Worm (Caenorhabditis elegans): ENCODE data around the gene mth-1.

Gene mth-1

ce11 chrII:4237701-4238214 lies 34.2 kb upstream of the mth-1 start, which contains the start of the genes fbxc-44 and C16A11.2 (continued):
- TF ChIP-seq C34B4.2 (tag; optimal IDR thresholded peaks at IDR 0.05): no peak

DNA sequence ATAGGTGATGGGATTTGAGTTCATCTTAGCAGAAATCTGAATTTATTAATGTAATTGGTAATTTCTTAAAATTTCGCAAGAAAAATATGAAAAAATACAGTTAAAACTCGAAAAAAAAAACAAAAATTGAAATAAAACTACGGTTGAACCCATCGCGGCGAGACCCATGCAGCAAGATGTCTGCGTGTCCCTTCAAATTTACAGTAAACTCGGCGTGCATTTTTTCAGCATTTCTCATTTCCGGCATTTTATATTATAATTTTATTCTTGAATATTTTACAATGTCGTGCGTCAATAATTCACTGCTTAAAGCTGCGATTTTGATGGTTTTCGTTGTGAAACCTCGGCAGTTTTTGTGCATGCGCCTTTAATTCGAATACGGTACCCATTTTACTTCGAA lies 32.4 kb upstream of the mth-1 start, which contains the start of gene fbxc-43:
fbxc-43 (minus strand) TSS at position 38 of the 400 bp plus-strand sequence.
- TF ChIP-seq nhr-11 (tag; optimal IDR thresholded peaks at IDR 0.05) (no peak), nhr-90 (tag; optimal IDR thresholded peaks at IDR 0.05; ENCODE audit: poor library complexity) (no peak), nhr-28 (tag; optimal IDR thresholded peaks at IDR 0.05) (no peak), fkh-8 (tag; optimal IDR thresholded peaks at IDR 0.05) (no peak)

- TF ChIP-seq alr-1 (tag; optimal IDR thresholded peaks at IDR 0.05; ENCODE audit: borderline replicate concordance) (no peak), sptf-1 (tag; optimal IDR thresholded peaks at IDR 0.05) (no peak), hlh-17 (GFP tag; optimal IDR thresholded peaks at IDR 0.05; ENCODE audit: borderline replicate concordance) (no peak), unc-98 (GFP tag; IDR thresholded peaks at IDR 0.05) (no peak), zip-4 (GFP tag; optimal IDR thresholded peaks at IDR 0.05) (no peak), egl-13 (tag; optimal IDR thresholded peaks at IDR 0.05) (no peak), dpl-1 (GFP tag; optimal IDR thresholded peaks at IDR 0.05) (no peak), ceh-82 (tag; optimal IDR thresholded peaks at IDR 0.05) (no peak), snpc-4 (tag; optimal IDR thresholded peaks at IDR 0.05) (no peak), mep-1 (tag; optimal IDR thresholded peaks at IDR 0.05) (no peak), unc-62 (GFP tag; optimal IDR thresholded peaks at IDR 0.05) (no peak), nhr-11 (tag; optimal IDR thresholded peaks at IDR 0.05) (no peak), elt-3 (tag; optimal IDR thresholded peaks at IDR 0.05) (no peak), sup-37 (GFP tag; optimal IDR thresholded peaks at IDR 0.05) (no peak), mef-2 (tag; optimal IDR thresholded peaks at IDR 0.05) (no peak), pag-3 (tag; optimal IDR thresholded peaks at IDR 0.05; ENCODE audit: borderline replicate concordance, insufficient read depth) (no peak)
Observed at ce11 chrII:4230816-4231435, 27.3 kb upstream of the mth-1 start, which contains the start of gene C16A11.10. Gene C16A11.10, plus strand, starts transcription at chrII:4231385.

ce11 chrII:4229106-4229708 lies 25.6 kb upstream of the mth-1 start, which contains the start of gene C16A11.3:
Gene C16A11.3, plus strand, starts transcription at chrII:4229545.
- TF ChIP-seq nhr-90 (tag; optimal IDR thresholded peaks at IDR 0.05; ENCODE audit: poor library complexity) (no peak), nhr-77 (tag; optimal IDR thresholded peaks at IDR 0.05) (no peak), hlh-4 (tag; optimal IDR thresholded peaks at IDR 0.05) (no peak), tbx-2 (tag; optimal IDR thresholded peaks at IDR 0.05) (no peak), nhr-20 (tag; optimal IDR thresholded peaks at IDR 0.05) (no peak), tlp-1 (tag; optimal IDR thresholded peaks at IDR 0.05) (no peak), nhr-84 (tag; optimal IDR thresholded peaks at IDR 0.05) (no peak), mef-2 (tag; optimal IDR thresholded peaks at IDR 0.05) (no peak), hpl-2 (GFP tag; optimal IDR thresholded peaks at IDR 0.05) (no peak), snpc-4 (tag; optimal IDR thresholded peaks at IDR 0.05) (no peak), egl-13 (tag; optimal IDR thresholded peaks at IDR 0.05) (no peak), ces-1 (GFP tag; optimal IDR thresholded peaks at IDR 0.05) (no peak), lsy-2 (tag; optimal IDR thresholded peaks at IDR 0.05) (no peak), mdl-1 (tag; optimal IDR thresholded peaks at IDR 0.05) (no peak), mep-1 (tag; optimal IDR thresholded peaks at IDR 0.05) (no peak), unc-62 (GFP tag; optimal IDR thresholded peaks at IDR 0.05) (no peak), nhr-76 (tag; optimal IDR thresholded peaks at IDR 0.05) (no peak), ama-1 (optimal IDR thresholded peaks at IDR 0.05) (no peak), swsn-7 (tag; optimal IDR thresholded peaks at IDR 0.05) (no peak)
